Worm (Caenorhabditis elegans) whole organism, L4/young adult: ENCODE data around the gene F54D12.1.

Source experiments
- dao-5 ChIP-seq: sonication (generic microtip); optimal IDR thresholded peaks from 2 replicates; lab custom pipeline; 2016; ENCODE audit warnings: missing genotype, missing genetic modification characterization, moderate library complexity, missing compliant biosample characterization
- him-1 ChIP-seq: sonication (generic microtip); optimal IDR thresholded peaks from 2 replicates; lab custom pipeline; 2016; ENCODE audit warnings: missing genotype, missing genetic modification reagents, missing genetic modification characterization, missing compliant biosample characterization

DNA sequence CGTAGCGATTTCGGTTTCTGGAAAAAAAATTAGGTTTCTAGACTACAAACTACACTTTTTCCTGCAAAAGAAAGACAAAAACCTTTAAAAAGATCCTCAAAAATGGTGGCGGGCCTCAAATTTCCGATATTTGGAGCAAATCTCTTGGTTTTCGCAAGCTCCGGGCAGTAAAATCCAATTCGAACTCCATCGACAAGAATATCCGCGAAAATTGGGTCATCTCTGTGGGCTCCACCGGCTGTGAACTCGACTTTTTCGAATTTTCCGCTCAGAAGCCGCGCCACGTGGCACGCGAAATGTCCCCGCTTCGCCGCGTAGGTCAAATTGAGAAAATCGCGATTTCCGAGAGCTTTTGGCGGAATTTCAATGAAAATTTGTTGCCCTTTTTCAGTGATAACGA is 36.5 kb downstream of the F54D12.1 start:
- TF ChIP-seq dao-5 (tag; lab: Kevin White, UChicago) (no peak), him-1 (tag; lab: Kevin White, UChicago) (no peak)
